Worm (Caenorhabditis elegans) whole organism, early embryonic: ENCODE measurements around the gene gst-38.

Source experiments
- B0310.2 ChIP-seq: sonication (generic microtip); optimal IDR thresholded peaks from 2 replicates; lab custom pipeline; 2016; ENCODE audit warnings: mild to moderate bottlenecking, missing genetic modification characterization, missing compliant biosample characterization
- F13C5.2 ChIP-seq: sonication (generic microtip); optimal IDR thresholded peaks from 2 replicates; lab custom pipeline; 2017; ENCODE audit warnings: mild to moderate bottlenecking, missing genetic modification characterization, inconsistent platforms, missing compliant biosample characterization
- aly-1 ChIP-seq: sonication (generic microtip); optimal IDR thresholded peaks from 2 replicates; lab custom pipeline; 2016; ENCODE audit warnings: missing genetic modification characterization, missing compliant biosample characterization
- ama-1 ChIP-seq: fragments of 150-350 bp; optimal IDR thresholded peaks from 2 replicates; lab custom pipeline; 2014
- ceh-13 ChIP-seq: fragments of 200-800 bp; sonication (Bioruptor generic); optimal IDR thresholded peaks from 2 replicates; lab custom pipeline; 2018; ENCODE audit warnings: mild to moderate bottlenecking, missing genetic modification characterization, missing compliant biosample characterization
- ceh-36 ChIP-seq: sonication (generic microtip); optimal IDR thresholded peaks from 2 replicates; lab custom pipeline; 2016; ENCODE audit warnings: missing genetic modification characterization, inconsistent platforms, missing compliant biosample characterization
- ets-7 ChIP-seq: sonication (generic microtip); optimal IDR thresholded peaks from 2 replicates; lab custom pipeline; 2016; ENCODE audit warnings: missing genotype, missing genetic modification characterization, missing compliant biosample characterization
- flt-1 ChIP-seq: fragments of 200-800 bp; sonication (Bioruptor generic); IDR thresholded peaks from 2 replicates; pipeline ENCODE4 v1.3.6; 2022; ENCODE audit warnings: missing genetic modification characterization, missing compliant biosample characterization
- hmbx-1 ChIP-seq: sonication (generic microtip); optimal IDR thresholded peaks from 2 replicates; lab custom pipeline; 2016; ENCODE audit warnings: mild to moderate bottlenecking, missing genetic modification characterization, missing compliant biosample characterization
- hmg-4 ChIP-seq: fragments of 200-800 bp; sonication (Bioruptor generic); optimal IDR thresholded peaks from 2 replicates; lab custom pipeline; 2018; ENCODE audit warnings: mild to moderate bottlenecking, missing genetic modification characterization, missing compliant biosample characterization
- hnd-1 ChIP-seq: sonication (generic microtip); optimal IDR thresholded peaks from 2 replicates; lab custom pipeline; 2016; ENCODE audit warnings: missing genetic modification characterization, missing compliant biosample characterization
- pes-1 ChIP-seq: fragments of 200-800 bp; sonication (Bioruptor generic); IDR thresholded peaks from 2 replicates; pipeline ENCODE4 v1.3.6; 2022; ENCODE audit warnings: missing genetic modification reagents, missing genetic modification characterization, missing compliant biosample characterization
- scrt-1 ChIP-seq: fragments of 200-800 bp; sonication (Bioruptor generic); IDR thresholded peaks from 2 replicates; pipeline ENCODE4 v1.3.6; 2022; ENCODE audit warnings: missing genetic modification characterization, missing compliant biosample characterization
- sea-1 ChIP-seq: fragments of 200-800 bp; sonication (Bioruptor generic); conservative IDR thresholded peaks from 2 replicates; pipeline ENCODE4 v1.3.6; 2022; ENCODE audit warnings: missing genetic modification characterization, missing compliant biosample characterization
- tbx-11 ChIP-seq: fragments of 200-800 bp; sonication (Bioruptor generic); IDR thresholded peaks from 2 replicates; pipeline ENCODE4 v1.3.6; 2022; ENCODE audit warnings: missing genetic modification characterization, missing compliant biosample characterization
- tbx-37 ChIP-seq: fragments of 200-800 bp; sonication (Bioruptor generic); conservative IDR thresholded peaks from 2 replicates; pipeline ENCODE4 v1.3.6; 2022; ENCODE audit warnings: missing genetic modification reagents, missing genetic modification characterization, missing compliant biosample characterization
- tra-4 ChIP-seq: sonication (generic microtip); optimal IDR thresholded peaks from 2 replicates; lab custom pipeline; 2017; ENCODE audit warnings: missing genetic modification characterization, missing compliant biosample characterization

The gst-38 gene

DNA sequence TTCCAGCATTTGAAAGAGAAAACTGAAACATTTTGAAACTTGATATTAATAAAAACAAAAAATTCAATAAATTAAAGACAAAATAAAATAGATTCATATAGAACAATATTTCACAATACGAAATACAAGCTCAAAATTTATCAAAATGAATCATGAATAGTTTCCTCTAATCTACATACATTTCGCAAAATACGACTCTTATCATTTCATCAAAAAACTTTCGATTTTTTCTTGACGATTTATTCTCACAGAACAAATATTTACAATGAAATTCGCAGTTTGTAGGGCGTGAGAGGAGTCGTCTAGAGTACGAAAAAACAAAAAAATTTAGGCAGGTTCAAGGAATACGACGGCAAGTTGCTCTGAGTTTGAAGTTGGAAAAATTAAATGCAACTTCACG lies 25.8 kb downstream of the gst-38 start:
- TF ChIP-seq aly-1 (tag; lab: Kevin White, UChicago) (no peak), B0310.2 (tag; lab: Kevin White, UChicago) (no peak), ets-7 (no peak), ama-1 (lab: Kevin White, UChicago) (no peak), ceh-13 (no peak)

- no peak for TF ChIP-seq tbx-37
- no peak for TF ChIP-seq ceh-13
- TF ChIP-seq pes-1 (GFP tag; lab: Robert Waterston, UW) = no peak
- no peak for TF ChIP-seq hmbx-1 (tag; lab: Kevin White, UChicago)
Observed at ce11 chrV:15888751-15889150, 27.1 kb downstream of the gst-38 start, which contains the start of gene cgt-1. Gene cgt-1, minus strand, starts transcription at chrV:15888851.

DNA sequence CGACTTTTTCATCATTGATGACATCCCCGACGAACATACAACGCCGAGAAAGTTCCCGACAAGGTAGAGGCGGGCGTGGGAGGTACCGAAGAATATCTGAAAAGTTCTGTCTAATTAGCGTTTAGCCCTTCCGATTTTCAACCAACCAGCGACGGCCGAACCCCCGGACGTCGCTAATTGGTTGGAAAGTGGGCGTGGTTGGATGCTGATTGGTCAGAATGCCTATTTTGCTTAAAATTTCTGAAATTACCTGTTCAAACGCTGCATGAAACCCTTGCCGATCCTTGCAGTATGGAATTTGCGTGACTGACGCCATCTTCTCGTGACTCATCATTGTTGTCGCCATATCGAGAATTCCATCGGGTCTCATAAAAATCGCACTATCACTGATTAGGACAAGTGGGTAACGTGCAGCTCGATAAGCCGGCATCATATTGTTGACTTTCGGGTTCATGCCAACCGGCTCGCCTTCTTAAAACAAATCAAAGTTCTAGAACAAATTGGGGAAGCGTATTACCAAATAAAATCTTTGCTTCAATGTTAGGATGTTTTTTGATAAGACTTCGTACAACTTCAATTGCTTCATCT lies 28.1 kb downstream of the gst-38 start:
- TF ChIP-seq tbx-11 (GFP tag; lab: Robert Waterston, UW) (no peak), tra-4 (tag; lab: Kevin White, UChicago) (no peak), tbx-37 (no peak), hnd-1 (tag; lab: Kevin White, UChicago) (no peak), hmg-4 (GFP tag; lab: Kevin White, UChicago) (no peak), ama-1 (lab: Kevin White, UChicago) (no peak), ceh-13 (no peak), aly-1 (tag; lab: Kevin White, UChicago) (no peak), F13C5.2 (tag; lab: Kevin White, UChicago) (no peak), hmbx-1 (tag; lab: Kevin White, UChicago) (no peak), ceh-36 (tag; lab: Kevin White, UChicago) (no peak), flt-1 (GFP tag; lab: Robert Waterston, UW) (no peak), B0310.2 (tag; lab: Kevin White, UChicago) (no peak), sea-1 (GFP tag; lab: Robert Waterston, UW) (no peak), pes-1 (GFP tag; lab: Robert Waterston, UW) (no peak), ets-7 (no peak), scrt-1 (GFP tag; lab: Robert Waterston, UW) (no peak)

ce11 chrV:15885967-15886366 lies 29.9 kb downstream of the gst-38 start, which contains the start of gene T06C12.9:
Gene T06C12.9, minus strand, starts transcription at chrV:15886067.
- no peak for TF ChIP-seq ama-1 (lab: Kevin White, UChicago)

- TF ChIP-seq scrt-1 (GFP tag; lab: Robert Waterston, UW) (no peak), aly-1 (tag; lab: Kevin White, UChicago) (no peak), pes-1 (GFP tag; lab: Robert Waterston, UW) (no peak), hnd-1 (tag; lab: Kevin White, UChicago) (no peak), ceh-36 (tag; lab: Kevin White, UChicago) (no peak), sea-1 (GFP tag; lab: Robert Waterston, UW) (no peak), tra-4 (tag; lab: Kevin White, UChicago) (no peak), tbx-37 (no peak), ceh-13 (no peak), ama-1 (lab: Kevin White, UChicago) (no peak), F13C5.2 (tag; lab: Kevin White, UChicago) (no peak), hmbx-1 (tag; lab: Kevin White, UChicago) (no peak), flt-1 (GFP tag; lab: Robert Waterston, UW) (no peak)
Observed at ce11 chrV:15884698-15885097, 31.2 kb downstream of the gst-38 start, which contains the start of gene oac-42. Gene oac-42, minus strand, starts transcription at chrV:15884798.

DNA sequence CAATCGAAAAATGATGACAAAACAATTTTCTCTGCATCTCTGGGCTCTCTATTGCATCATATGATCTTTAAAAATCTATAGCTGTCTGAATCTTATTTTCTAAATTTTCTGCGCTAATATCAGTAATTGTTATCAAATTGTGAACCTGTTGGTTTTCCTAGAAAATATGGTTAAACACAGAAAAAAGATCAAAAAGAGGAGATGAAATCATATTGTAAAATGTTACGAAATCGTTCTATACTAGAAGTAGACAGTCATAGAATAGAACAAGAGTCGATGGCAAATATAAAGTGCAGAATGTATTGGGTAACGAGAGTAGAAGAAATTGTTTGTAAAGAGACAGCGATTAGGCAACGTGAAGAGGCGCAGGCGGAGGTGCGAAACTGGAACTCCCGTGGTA lies 35.2 kb downstream of the gst-38 start:
- TF ChIP-seq F13C5.2 (tag; lab: Kevin White, UChicago) (no peak), ceh-13 (no peak), hmg-4 (GFP tag; lab: Kevin White, UChicago) (no peak), ets-7 (no peak), hmbx-1 (tag; lab: Kevin White, UChicago) (no peak), sea-1 (GFP tag; lab: Robert Waterston, UW) (no peak), ceh-36 (tag; lab: Kevin White, UChicago) (no peak)

ce11 chrV:15880033-15880432 lies 35.8 kb downstream of the gst-38 start:
- TF ChIP-seq flt-1 (GFP tag; lab: Robert Waterston, UW) (no peak), tra-4 (tag; lab: Kevin White, UChicago) (no peak), ceh-36 (tag; lab: Kevin White, UChicago) (no peak), B0310.2 (tag; lab: Kevin White, UChicago) (no peak), hmg-4 (GFP tag; lab: Kevin White, UChicago) (no peak), pes-1 (GFP tag; lab: Robert Waterston, UW) (no peak), tbx-11 (GFP tag; lab: Robert Waterston, UW) (no peak), scrt-1 (GFP tag; lab: Robert Waterston, UW) (no peak), aly-1 (tag; lab: Kevin White, UChicago) (no peak), ets-7 (no peak), F13C5.2 (tag; lab: Kevin White, UChicago) (no peak), hmbx-1 (tag; lab: Kevin White, UChicago) (no peak), tbx-37 (no peak), ceh-13 (no peak), hnd-1 (tag; lab: Kevin White, UChicago) (no peak), sea-1 (GFP tag; lab: Robert Waterston, UW) (no peak), ama-1 (lab: Kevin White, UChicago) (no peak)

- no peak for TF ChIP-seq ceh-13
- TF ChIP-seq sea-1 (GFP tag; lab: Robert Waterston, UW) = no peak
- no peak for TF ChIP-seq ama-1 (lab: Kevin White, UChicago)
- TF ChIP-seq tbx-37 = no peak
- TF ChIP-seq ceh-36 (tag; lab: Kevin White, UChicago) = no peak
- no peak for TF ChIP-seq tra-4 (tag; lab: Kevin White, UChicago)
- TF ChIP-seq B0310.2 (tag; lab: Kevin White, UChicago) = no peak
- TF ChIP-seq hmbx-1 (tag; lab: Kevin White, UChicago) = no peak
- TF ChIP-seq flt-1 (GFP tag; lab: Robert Waterston, UW) = no peak
- no peak for TF ChIP-seq hmg-4 (GFP tag; lab: Kevin White, UChicago)
- TF ChIP-seq F13C5.2 (tag; lab: Kevin White, UChicago) = no peak
Observed at ce11 chrV:15879508-15879907, 36.4 kb downstream of the gst-38 start, which contains the start of gene nhr-84. Gene nhr-84, minus strand, starts transcription at chrV:15879608.
